Fruit fly (Drosophila melanogaster): ENCODE data around the gene ninaA.
A peak's percentile ranks its signal among the peaks of the same experiment; 100 is the strongest.

The ninaA gene

dm6 chr2L:867899-868605 is 9.1 kb upstream of the ninaA start, which contains the start of gene aru (continued):
- TF ChIP-seq dati (GFP tag; IDR thresholded peaks at IDR 0.05) (no peak), CG9437 (GFP tag; optimal IDR thresholded peaks at IDR 0.05) (no peak), CG18476 (GFP tag; optimal IDR thresholded peaks at IDR 0.05) (no peak), CG7271 (tag; optimal IDR thresholded peaks at IDR 0.05) (no peak), esg (GFP tag; conservative IDR thresholded peaks at IDR 0.05) (no peak), CG14710 (tag; optimal IDR thresholded peaks at IDR 0.05) (peak; percentile 23), pum (GFP tag; optimal IDR thresholded peaks at IDR 0.05) (no peak), z (GFP tag; IDR thresholded peaks at IDR 0.05) (peak; percentile 87), fd102C (GFP tag; optimal IDR thresholded peaks at IDR 0.05) (peak; percentile 37), Fer2 (tag; optimal IDR thresholded peaks at IDR 0.05) (no peak), CG10267 (tag; optimal IDR thresholded peaks at IDR 0.05) (peak; percentile 39), Ada2b (GFP tag; IDR thresholded peaks at IDR 0.05) (peak; percentile 32; the same call in 1 of the 2 replicates), CG12219 (GFP tag; optimal IDR thresholded peaks at IDR 0.05) (peak; percentile 32), Antp (GFP tag; optimal IDR thresholded peaks at IDR 0.05) (no peak), rib (GFP tag; IDR thresholded peaks at IDR 0.05) (no peak), pho (GFP tag; optimal IDR thresholded peaks at IDR 0.05) (no peak), B-H1 (GFP tag; IDR thresholded peaks at IDR 0.05) (no peak; the same call in 2 of the 3 replicates), Adf1 (GFP tag; IDR thresholded peaks at IDR 0.05) (no peak), E2f1 (GFP tag; IDR thresholded peaks at IDR 0.05) (no peak), lbe (GFP tag; optimal IDR thresholded peaks at IDR 0.05) (peak; percentile 59), Bdp1 (GFP tag; optimal IDR thresholded peaks at IDR 0.05) (no peak), Dek (tag; optimal IDR thresholded peaks at IDR 0.05) (no peak), lilli (GFP tag; optimal IDR thresholded peaks at IDR 0.05) (no peak), CG12104 (GFP tag; optimal IDR thresholded peaks at IDR 0.05) (no peak), CG12071 (GFP tag; optimal IDR thresholded peaks at IDR 0.05) (peak; percentile 0), gem (tag; optimal IDR thresholded peaks at IDR 0.05) (peak; percentile 61), fu2 (GFP tag; optimal IDR thresholded peaks at IDR 0.05) (no peak), jigr1 (GFP tag; IDR thresholded peaks at IDR 0.05) (no peak), Rx (GFP tag; IDR thresholded peaks at IDR 0.05) (no peak), CG13894 (tag; optimal IDR thresholded peaks at IDR 0.05) (peak; percentile 38), nerfin-2 (GFP tag; IDR thresholded peaks at IDR 0.05; ENCODE audit: partially characterized antibody) (0 out of 2 replicates have a peak, but pooled peaks have one; percentile 37), jing (GFP tag; optimal IDR thresholded peaks at IDR 0.05) (no peak), ab (GFP tag; optimal IDR thresholded peaks at IDR 0.05) (no peak), CG15601 (tag; optimal IDR thresholded peaks at IDR 0.05) (peak; percentile 22), Oaz (GFP tag; IDR thresholded peaks at IDR 0.05) (no peak), CG30403 (GFP tag; optimal IDR thresholded peaks at IDR 0.05) (no peak), CG9817 (tag; optimal IDR thresholded peaks at IDR 0.05) (no peak), CHES-1-like (GFP tag; optimal IDR thresholded peaks at IDR 0.05) (peak; percentile 11), CG17359 (tag; optimal IDR thresholded peaks at IDR 0.05) (peak; percentile 51), yki (optimal IDR thresholded peaks at IDR 0.05) (no peak), vnd (GFP tag; IDR thresholded peaks at IDR 0.05; ENCODE audit: partially characterized antibody) (no peak), CG10565 (GFP tag; optimal IDR thresholded peaks at IDR 0.05) (no peak), dysf (GFP tag; IDR thresholded peaks at IDR 0.05) (peak; percentile 12; the same call in 1 of the 3 replicates), CG2120 (GFP tag; optimal IDR thresholded peaks at IDR 0.05) (no peak), Deaf1 (tag; optimal IDR thresholded peaks at IDR 0.05) (peak; percentile 11), D (optimal IDR thresholded peaks at IDR 0.05) (no peak), D (GFP tag; optimal IDR thresholded peaks at IDR 0.05) (peak; percentile 29), dm (GFP tag; optimal IDR thresholded peaks at IDR 0.05) (no peak), CG8359 (GFP tag; optimal IDR thresholded peaks at IDR 0.05; ENCODE audit: borderline replicate concordance) (no peak), ranshi (GFP tag; IDR thresholded peaks at IDR 0.05) (peak; percentile 32; the same call in 1 of the 2 replicates), CG11456 (GFP tag; IDR thresholded peaks at IDR 0.05) (no peak)

All from whole organism, embryonic.